Fruit fly (Drosophila melanogaster): ENCODE measurements around the gene tx.

- no peak for TF ChIP-seq CG8478 (optimal IDR thresholded peaks at IDR 0.05)
- no peak for TF ChIP-seq CTCF (optimal IDR thresholded peaks at IDR 0.05)
Observed at dm6 chr3R:26425681-26426080, 14.9 kb upstream of the tx start, which contains the start of gene CG34291.
